Worm (Caenorhabditis elegans) whole organism, young adult: Measurements from ENCODE around the gene C36C9.11.
"Not testable (repeated sequence)": the region's sequence is repeated elsewhere in the genome, so short reads cannot be mapped to it uniquely, and the experiment has no call there.

Experiments
- C06A6.2 ChIP-seq: fragments of 200-800 bp; sonication (Bioruptor generic); conservative IDR thresholded peaks from 2 replicates; pipeline ENCODE4 v1.3.6; 2022; ENCODE audit warnings: missing genetic modification characterization, missing compliant biosample characterization
- C17E4.6 ChIP-seq: fragments of 200-800 bp; sonication (Bioruptor generic); IDR thresholded peaks from 2 replicates; pipeline ENCODE4 v1.3.6; 2022; ENCODE audit warnings: missing genetic modification reagents, missing genetic modification characterization, missing compliant biosample characterization
- F22D6.2 ChIP-seq: sonication (generic microtip); optimal IDR thresholded peaks from 2 replicates; lab custom pipeline; 2016; ENCODE audit warnings: mild to moderate bottlenecking, missing genetic modification characterization, missing compliant biosample characterization
- F39B2.1 ChIP-seq: fragments of 200-800 bp; sonication (Bioruptor generic); IDR thresholded peaks from 2 replicates; pipeline ENCODE4 v1.3.6; 2022; ENCODE audit warnings: missing genetic modification reagents, missing genetic modification characterization, missing compliant biosample characterization
- F55B11.4 ChIP-seq: sonication (generic microtip); optimal IDR thresholded peaks from 2 replicates; lab custom pipeline; 2016; ENCODE audit warnings: missing compliant biosample characterization, missing genetic modification characterization, borderline replicate concordance; ENCODE audit not compliant: insufficient read depth
- K12H6.12 ChIP-seq: fragments of 200-800 bp; sonication (Bioruptor generic); optimal IDR thresholded peaks from 2 replicates; lab custom pipeline; 2018; ENCODE audit warnings: mild to moderate bottlenecking, missing genetic modification characterization, missing compliant biosample characterization
- Y53F4B.3 ChIP-seq: fragments of 200-800 bp; sonication (Bioruptor generic); IDR thresholded peaks from 2 replicates; pipeline ENCODE4 v1.3.6; 2022; ENCODE audit warnings: missing genetic modification reagents, missing genetic modification characterization, missing compliant biosample characterization
- Y95B8A.8 ChIP-seq: fragments of 200-800 bp; sonication (Bioruptor generic); IDR thresholded peaks from 2 replicates; pipeline ENCODE4 v1.3.6; 2022; ENCODE audit warnings: missing genetic modification reagents, missing genetic modification characterization, missing compliant biosample characterization
- ama-1 ChIP-seq, 3 experiments: fragments of 150-350 bp in 1 of 3; sonication (generic microtip) in 2 of 3; optimal IDR thresholded peaks; 2 replicates each; lab custom pipeline; 2014 to 2018; ENCODE audit warnings: missing biosample characterization in 2 of 3, missing genetic modification characterization in 2 of 3, missing genetic modification reagents in 2 of 3
- bed-2 ChIP-seq: fragments of 200-800 bp; sonication (Bioruptor generic); IDR thresholded peaks from 2 replicates; pipeline ENCODE4 v1.3.6; 2022; ENCODE audit warnings: missing genetic modification reagents, missing genetic modification characterization, missing compliant biosample characterization
- ceh-100 ChIP-seq: fragments of 200-800 bp; sonication (Bioruptor generic); IDR thresholded peaks from 2 replicates; pipeline ENCODE4 v1.3.6; 2022; ENCODE audit warnings: missing genetic modification reagents, missing genetic modification characterization, missing compliant biosample characterization
- ceh-91 ChIP-seq: fragments of 200-800 bp; sonication (Bioruptor generic); IDR thresholded peaks from 2 replicates; pipeline ENCODE4 v1.3.6; 2022; ENCODE audit warnings: missing genetic modification reagents, missing genetic modification characterization, missing compliant biosample characterization
- egrh-3 ChIP-seq: fragments of 200-800 bp; sonication (Bioruptor generic); IDR thresholded peaks from 2 replicates; pipeline ENCODE4 v1.3.6; 2022; ENCODE audit warnings: missing genetic modification reagents, missing genetic modification characterization, missing compliant biosample characterization
- hmg-1.2 ChIP-seq: fragments of 200-800 bp; sonication (Bioruptor generic); IDR thresholded peaks from 2 replicates; pipeline ENCODE4 v1.3.6; 2022; ENCODE audit warnings: missing genetic modification reagents, missing genetic modification characterization, missing compliant biosample characterization
- lin-54 ChIP-seq: fragments of 200-800 bp; sonication (Bioruptor generic); optimal IDR thresholded peaks from 2 replicates; lab custom pipeline; 2018; ENCODE audit warnings: mild to moderate bottlenecking, missing genetic modification characterization, missing compliant biosample characterization
- madf-3 ChIP-seq: fragments of 200-800 bp; sonication (Bioruptor generic); IDR thresholded peaks from 2 replicates; pipeline ENCODE4 v1.3.6; 2022; ENCODE audit warnings: missing genetic modification reagents, missing genetic modification characterization, missing compliant biosample characterization
- madf-6 ChIP-seq: fragments of 200-800 bp; sonication (Bioruptor generic); IDR thresholded peaks from 2 replicates; pipeline ENCODE4 v1.3.6; 2022; ENCODE audit warnings: missing genetic modification reagents, missing genetic modification characterization, missing compliant biosample characterization
- madf-8 ChIP-seq: fragments of 200-800 bp; sonication (Bioruptor generic); conservative IDR thresholded peaks from 2 replicates; pipeline ENCODE4 v1.3.6; 2022; ENCODE audit warnings: missing genetic modification reagents, missing genetic modification characterization, missing compliant biosample characterization
- nfya-2 ChIP-seq: fragments of 200-800 bp; sonication (Bioruptor generic); IDR thresholded peaks from 2 replicates; pipeline ENCODE4 v1.3.6; 2022; ENCODE audit warnings: missing genetic modification reagents, missing genetic modification characterization, missing compliant biosample characterization
- nfyb-1 ChIP-seq: fragments of 200-800 bp; sonication (Bioruptor generic); IDR thresholded peaks from 2 replicates; pipeline ENCODE4 v1.3.6; 2022; ENCODE audit warnings: missing genetic modification reagents, missing genetic modification characterization, missing compliant biosample characterization
- nhr-120 ChIP-seq: fragments of 200-800 bp; sonication (Bioruptor generic); IDR thresholded peaks from 2 replicates; pipeline ENCODE4 v1.3.6; 2022; ENCODE audit warnings: missing genetic modification characterization, missing compliant biosample characterization
- rpc-1 ChIP-seq, 2 experiments: fragments of 150-350 bp in 1 of 2; sonication (generic microtip) in 1 of 2; optimal IDR thresholded peaks; 2 replicates each; lab custom pipeline; 2014 to 2018; ENCODE audit warnings: missing biosample characterization in 1 of 2, missing genetic modification characterization in 1 of 2, missing genetic modification reagents in 1 of 2, missing genotype in 1 of 2
- sea-2 ChIP-seq: fragments of 200-800 bp; sonication (Bioruptor generic); IDR thresholded peaks from 2 replicates; pipeline ENCODE4 v1.3.6; 2022; ENCODE audit warnings: missing genetic modification characterization, missing compliant biosample characterization
- snpc-4 ChIP-seq, 5 experiments: fragments of 150-350 bp in 1 of 5; sonication (generic microtip) in 4 of 5; optimal IDR thresholded peaks; 2 replicates each; lab custom pipeline; 2014 to 2018; ENCODE audit warnings: missing genetic modification characterization in 5 of 5, missing biosample characterization in 3 of 5, antibody characterized with exemption in 2 of 5, mild to moderate bottlenecking in 2 of 5, missing compliant biosample characterization in 2 of 5, missing genotype in 2 of 5, moderate library complexity in 2 of 5, missing genetic modification reagents in 1 of 5
- tbx-9 ChIP-seq: sonication (generic microtip); optimal IDR thresholded peaks from 2 replicates; lab custom pipeline; 2016; ENCODE audit warnings: borderline replicate concordance, missing genetic modification characterization, inconsistent platforms, missing compliant biosample characterization
- ztf-18 ChIP-seq: sonication (generic microtip); optimal IDR thresholded peaks from 2 replicates; lab custom pipeline; 2016; ENCODE audit warnings: missing genotype, mild to moderate bottlenecking, missing genetic modification characterization, missing compliant biosample characterization
- ztf-26 ChIP-seq: sonication (generic microtip); optimal IDR thresholded peaks from 2 replicates; lab custom pipeline; 2017; ENCODE audit warnings: missing genetic modification characterization, missing compliant biosample characterization

Gene C36C9.11

DNA sequence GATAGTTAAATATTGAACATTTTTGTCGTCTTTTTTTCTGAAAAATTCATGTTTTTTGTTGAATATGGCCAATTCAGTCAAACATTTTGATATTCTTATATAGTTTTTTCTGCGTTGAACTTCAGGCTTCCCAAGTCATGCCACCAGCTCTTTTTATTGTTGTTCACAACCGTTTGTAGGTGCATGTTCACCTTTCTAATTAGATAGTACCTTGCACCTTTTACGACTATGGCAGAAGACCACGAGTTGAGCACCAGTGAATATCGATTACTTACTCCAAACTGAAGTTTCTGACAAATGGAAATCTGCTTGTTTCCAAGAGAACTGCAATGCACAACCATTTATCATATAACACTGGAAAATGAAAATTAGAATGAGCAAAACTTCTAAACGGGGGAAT lies 11.3 kb upstream of the C36C9.11 start:
- no peak for TF ChIP-seq ceh-100

DNA sequence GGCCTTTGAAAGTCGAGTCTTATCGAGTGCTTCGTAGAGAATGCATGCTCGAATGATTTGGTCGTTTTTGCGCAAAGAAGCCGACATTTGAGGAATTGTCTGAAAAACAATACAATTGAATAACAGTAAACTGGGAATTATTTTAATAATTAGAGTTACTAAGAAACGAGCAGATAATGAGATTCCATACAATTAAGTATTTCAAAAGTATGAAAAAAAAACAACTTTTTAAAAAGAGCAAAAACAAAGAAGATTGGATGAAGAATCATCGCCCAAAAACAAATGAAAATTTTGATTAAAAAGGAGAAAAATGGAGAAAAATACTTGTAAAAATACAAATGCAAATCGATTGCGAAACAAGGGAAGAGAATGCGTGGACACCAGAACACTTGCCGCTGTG lies 9.2 kb upstream of the C36C9.11 start, which contains the start of gene fbxa-170:
Gene fbxa-170 (minus strand): TSS at position 101 of the 400 bp plus-strand sequence.
- no peak for TF ChIP-seq F39B2.1 (GFP tag; lab: Robert Waterston, UW)
- no peak for TF ChIP-seq K12H6.12 (tag; lab: Kevin White, UChicago)
- no peak for TF ChIP-seq tbx-9
- no peak for TF ChIP-seq bed-2 (GFP tag; lab: Robert Waterston, UW)
- TF ChIP-seq madf-8, result no peak
- no peak for TF ChIP-seq snpc-4 (GFP tag; optimal IDR thresholded peaks at IDR 0.05; lab: Kevin White, UChicago)
- no peak for TF ChIP-seq snpc-4 (tag; optimal IDR thresholded peaks at IDR 0.05; lab: Kevin White, UChicago)
- no peak for TF ChIP-seq ztf-26 (tag; lab: Kevin White, UChicago)
- TF ChIP-seq madf-3 (GFP tag; lab: Robert Waterston, UW), result no peak
- no peak for TF ChIP-seq nhr-120
- no peak for TF ChIP-seq nfya-2 (GFP tag; lab: Robert Waterston, UW)
- TF ChIP-seq Y53F4B.3 (GFP tag; lab: Robert Waterston, UW), result no peak
- no peak for TF ChIP-seq F55B11.4 (tag; lab: Kevin White, UChicago)
- no peak for TF ChIP-seq ama-1 (optimal IDR thresholded peaks at IDR 0.05; lab: Kevin White, UChicago)
- no peak for TF ChIP-seq ama-1 (GFP tag; optimal IDR thresholded peaks at IDR 0.05; lab: Kevin White, UChicago)
- TF ChIP-seq lin-54 (GFP tag; lab: Kevin White, UChicago), result no peak
- TF ChIP-seq C06A6.2 (GFP tag; lab: Robert Waterston, UW), result no peak
- no peak for TF ChIP-seq madf-6 (GFP tag; lab: Robert Waterston, UW)

- TF ChIP-seq nfyb-1 (GFP tag; lab: Robert Waterston, UW) (0 out of 2 replicates have a peak, but pooled peaks have one; percentile 15), egrh-3 (GFP tag; lab: Robert Waterston, UW) (peak; percentile 44; the same call in 1 of the 2 replicates), nhr-120 (0 out of 2 replicates have a peak, but pooled peaks have one; percentile 56), rpc-1 (tag; optimal IDR thresholded peaks at IDR 0.05; lab: Kevin White, UChicago) (peak; percentile 15)
- TF ChIP-seq rpc-1 (optimal IDR thresholded peaks at IDR 0.05; lab: Kevin White, UChicago), result not testable (repeated sequence)
These were observed 5.7 kb upstream of the C36C9.11 start for ce11 chrX:1681482-1681881.

DNA sequence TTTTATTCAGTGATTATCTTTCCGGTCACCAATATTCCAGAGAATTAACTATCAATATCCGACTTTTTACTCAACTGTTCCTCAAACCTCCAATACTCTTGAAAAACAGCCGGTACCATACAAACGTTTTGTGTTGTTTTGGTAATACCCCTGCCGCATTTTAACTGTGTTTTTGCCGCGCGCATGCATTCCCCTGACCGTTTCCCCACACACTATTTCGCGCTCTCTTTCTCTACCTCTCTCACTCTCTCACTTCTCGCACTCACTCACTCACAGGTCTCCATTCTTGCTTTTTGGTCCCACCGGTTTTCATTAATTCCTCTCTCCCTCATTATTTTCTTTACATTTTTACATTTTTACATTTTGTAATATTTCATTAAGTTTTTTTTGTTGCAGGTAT lies 4.6 kb upstream of the C36C9.11 start, which contains the start of gene meg-4:
Gene meg-4 (plus strand): TSS at position 397 of the 400 bp plus-strand sequence.
- TF ChIP-seq sea-2 (GFP tag; lab: Robert Waterston, UW), result no peak
- 0 out of 2 replicates have a peak, but pooled peaks have one; percentile 29 for TF ChIP-seq madf-6 (GFP tag; lab: Robert Waterston, UW)
- TF ChIP-seq hmg-1.2, result peak; percentile 62

ce11 chrX:1689996-1690395 lies 2.8 kb downstream of the C36C9.11 start, which contains the start of gene C36C9.12:
Gene C36C9.12, minus strand, starts transcription at chrX:1690096.
- not testable (repeated sequence) for TF ChIP-seq C17E4.6 (GFP tag; lab: Robert Waterston, UW); F22D6.2 (tag; lab: Kevin White, UChicago); ceh-100

DNA sequence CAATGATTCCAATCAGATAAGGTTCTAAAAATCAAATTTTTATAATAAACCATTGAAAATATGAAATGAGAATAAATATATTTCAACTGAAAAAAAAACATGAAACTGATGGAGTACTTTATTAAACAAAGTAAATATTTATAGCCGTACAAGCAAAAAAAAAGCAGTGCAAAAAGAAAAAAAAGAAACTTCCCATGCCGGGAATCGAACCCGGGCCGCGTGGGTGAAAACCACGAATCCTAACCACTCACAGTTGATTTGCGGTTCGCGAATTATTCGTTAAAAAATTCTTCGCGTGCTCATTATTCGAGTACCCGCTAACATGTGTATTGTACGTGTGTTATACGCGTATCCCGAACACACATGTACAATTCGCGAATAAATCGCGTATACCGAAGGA lies 3.7 kb downstream of the C36C9.11 start, which contains the start of gene C36C9.6:
Gene C36C9.6 (minus strand): TSS at position 101 of the 400 bp plus-strand sequence.
- not testable (repeated sequence) for TF ChIP-seq Y95B8A.8 (GFP tag; lab: Robert Waterston, UW); ztf-18 (tag; lab: Kevin White, UChicago); ceh-91 (GFP tag; lab: Robert Waterston, UW)
- TF ChIP-seq, all 124 proteins: peak for 0; not testable (repeated sequence) for 124
